Fruit fly (Drosophila melanogaster) S2 (cell line): ENCODE results near the gene CG13694.

Source experiments
- CG8478 ChIP-seq: fragments of >200 bp; optimal IDR thresholded peaks from 2 replicates; lab custom pipeline; 2018
- CTCF ChIP-seq, 2 experiments: fragments of >200 bp; optimal IDR thresholded peaks; 2 replicates each; lab custom pipeline; 2018

DNA sequence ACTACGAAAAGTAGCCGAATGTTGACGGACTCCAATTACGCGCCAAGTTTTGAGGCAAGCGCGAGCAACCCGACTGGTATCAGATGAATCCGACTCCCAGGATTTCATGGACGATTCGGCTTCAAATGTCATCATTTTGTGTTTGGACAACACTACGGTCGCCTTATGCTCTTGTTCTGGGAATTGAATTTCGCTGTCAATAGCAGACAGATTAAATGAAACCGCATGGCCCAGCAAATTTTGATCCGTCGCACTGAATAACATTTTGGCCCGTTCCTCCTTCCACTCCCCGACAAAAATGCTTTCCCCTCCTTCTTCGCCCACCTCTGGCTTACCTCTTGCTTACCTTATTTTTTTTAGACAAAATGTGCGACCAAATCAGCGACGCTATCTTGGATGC, 6.2 kb downstream of the CG13694 start:
- TF ChIP-seq CTCF (optimal IDR thresholded peaks at IDR 0.05; lab: Kevin White, UChicago) = no peak
- TF ChIP-seq CG8478 (lab: Kevin White, UChicago) = no peak
